Fruit fly (Drosophila melanogaster) whole organism, prepupa: ENCODE data around the gene MstProx.

ENCODE experiments used
- Blimp-1 ChIP-seq: fragments of 200-800 bp; sonication (Bioruptor generic); optimal IDR thresholded peaks from 3 replicates; lab custom pipeline; 2017; ENCODE audit warnings: missing biosample characterization, missing genetic modification characterization, mild to moderate bottlenecking, moderate library complexity, missing genetic modification reagents
- CG10631 ChIP-seq: fragments of 200-800 bp; sonication (Bioruptor generic); optimal IDR thresholded peaks from 2 replicates; lab custom pipeline; 2016; ENCODE audit warnings: missing biosample characterization, missing genetic modification characterization
- CG10669 ChIP-seq: fragments of 200-800 bp; sonication (Bioruptor generic); optimal IDR thresholded peaks from 3 replicates; lab custom pipeline; 2018; ENCODE audit warnings: missing biosample characterization, mild to moderate bottlenecking, missing genetic modification characterization, moderate library complexity
- CG11294 ChIP-seq: fragments of 200-800 bp; sonication (Bioruptor generic); IDR thresholded peaks from 2 replicates; pipeline ENCODE4 v1.3.6; 2022; ENCODE audit warnings: missing biosample characterization, missing genetic modification characterization
- CG11762 ChIP-seq: fragments of 200-800 bp; sonication (Bioruptor generic); optimal IDR thresholded peaks from 3 replicates; lab custom pipeline; 2016; ENCODE audit warnings: missing biosample characterization, missing genetic modification characterization; ENCODE audit not compliant: insufficient read depth
- CG11902 ChIP-seq: fragments of 200-800 bp; sonication (Bioruptor generic); optimal IDR thresholded peaks from 3 replicates; lab custom pipeline; 2016; ENCODE audit warnings: missing biosample characterization, missing genetic modification characterization
- CG15336 ChIP-seq: fragments of 200-800 bp; sonication (Bioruptor generic); IDR thresholded peaks from 2 replicates; pipeline ENCODE4 v1.3.6; 2022; ENCODE audit warnings: missing biosample characterization, missing genetic modification characterization
- CG1621 ChIP-seq: fragments of 200-800 bp; sonication (Bioruptor generic); optimal IDR thresholded peaks from 3 replicates; lab custom pipeline; 2018; ENCODE audit warnings: missing biosample characterization, mild to moderate bottlenecking, missing genetic modification characterization
- CG16779 ChIP-seq: fragments of 200-800 bp; sonication (Bioruptor generic); optimal IDR thresholded peaks from 3 replicates; lab custom pipeline; 2017; ENCODE audit warnings: missing biosample characterization, mild to moderate bottlenecking, missing genetic modification characterization
- CG31627 ChIP-seq: fragments of 200-800 bp; sonication (Bioruptor generic); optimal IDR thresholded peaks from 3 replicates; lab custom pipeline; 2016; ENCODE audit warnings: missing biosample characterization, missing genetic modification characterization
- CG32006 ChIP-seq: fragments of 200-800 bp; sonication (Bioruptor generic); optimal IDR thresholded peaks from 3 replicates; lab custom pipeline; 2017; ENCODE audit warnings: missing biosample characterization, mild to moderate bottlenecking, missing genetic modification characterization
- CG34406 ChIP-seq: fragments of 200-800 bp; sonication (Bioruptor generic); optimal IDR thresholded peaks from 3 replicates; lab custom pipeline; 2016; ENCODE audit warnings: missing biosample characterization, missing genetic modification characterization
- CG3919 ChIP-seq: fragments of 200-800 bp; sonication (Bioruptor generic); optimal IDR thresholded peaks from 3 replicates; lab custom pipeline; 2016; ENCODE audit warnings: missing biosample characterization, missing genetic modification characterization
- CG4318 ChIP-seq: fragments of 200-800 bp; sonication (Bioruptor generic); optimal IDR thresholded peaks from 3 replicates; lab custom pipeline; 2017; ENCODE audit warnings: missing biosample characterization, mild to moderate bottlenecking, missing genetic modification characterization
- CG6163 ChIP-seq: fragments of 200-800 bp; sonication (Bioruptor generic); IDR thresholded peaks from 3 replicates; pipeline ENCODE4 v1.3.6; 2022; ENCODE audit warnings: missing biosample characterization, missing genetic modification characterization
- CG6792 ChIP-seq: fragments of 200-800 bp; sonication (Bioruptor generic); optimal IDR thresholded peaks from 3 replicates; lab custom pipeline; 2016; ENCODE audit warnings: missing biosample characterization, missing genetic modification characterization
- CG6808 ChIP-seq: fragments of 200-800 bp; sonication (Bioruptor generic); optimal IDR thresholded peaks from 3 replicates; lab custom pipeline; 2017; ENCODE audit warnings: missing biosample characterization, missing genetic modification characterization, mild to moderate bottlenecking, moderate library complexity, missing genetic modification reagents
- CG6854 ChIP-seq: fragments of 200-800 bp; sonication (Bioruptor generic); optimal IDR thresholded peaks from 2 replicates; lab custom pipeline; 2017; ENCODE audit warnings: missing biosample characterization, mild to moderate bottlenecking, missing genetic modification characterization
- CG7368 ChIP-seq: fragments of 200-800 bp; sonication (Bioruptor generic); optimal IDR thresholded peaks from 3 replicates; lab custom pipeline; 2016; ENCODE audit warnings: missing biosample characterization, missing genetic modification characterization
- CG8119 ChIP-seq: fragments of 200-800 bp; sonication (Bioruptor generic); IDR thresholded peaks from 3 replicates; pipeline ENCODE4 v1.3.6; 2022; ENCODE audit warnings: missing biosample characterization, missing genetic modification characterization
- CG8319 ChIP-seq: fragments of 200-800 bp; sonication (Bioruptor generic); optimal IDR thresholded peaks from 3 replicates; lab custom pipeline; 2016; ENCODE audit warnings: missing biosample characterization, missing genetic modification characterization
- CG9139 ChIP-seq: fragments of 200-800 bp; sonication (Bioruptor generic); optimal IDR thresholded peaks from 3 replicates; lab custom pipeline; 2017; ENCODE audit warnings: missing biosample characterization, mild to moderate bottlenecking, missing genetic modification characterization
- Eip75B ChIP-seq: fragments of 200-800 bp; sonication (Bioruptor generic); optimal IDR thresholded peaks from 3 replicates; lab custom pipeline; 2016; ENCODE audit warnings: missing biosample characterization, missing genetic modification characterization
- Eip78C ChIP-seq: fragments of 200-800 bp; sonication (Bioruptor generic); peaks from one replicate; lab custom pipeline; 2016; ENCODE audit warnings: missing biosample characterization, missing genetic modification characterization
- Eip93F ChIP-seq: fragments of 200-800 bp; sonication (Bioruptor generic); optimal IDR thresholded peaks from 2 replicates; lab custom pipeline; 2016; ENCODE audit warnings: missing biosample characterization, mild to moderate bottlenecking, missing genetic modification characterization
- Ets21C ChIP-seq: fragments of 200-800 bp; sonication (Bioruptor generic); optimal IDR thresholded peaks from 3 replicates; lab custom pipeline; 2016; ENCODE audit warnings: missing biosample characterization, missing genetic modification characterization
- Ets96B ChIP-seq: fragments of 200-800 bp; optimal IDR thresholded peaks from 2 replicates; lab custom pipeline; 2019; ENCODE audit warnings: missing biosample characterization, mild to moderate bottlenecking, missing genetic modification characterization, moderate library complexity
- Gug ChIP-seq: fragments of 200-800 bp; sonication (Bioruptor generic); IDR thresholded peaks from 2 replicates; pipeline ENCODE4 v1.3.6; 2022; ENCODE audit warnings: missing biosample characterization, missing genetic modification characterization
- Hr38 ChIP-seq: sonication (Bioruptor generic); optimal IDR thresholded peaks from 2 replicates; lab custom pipeline; 2016; ENCODE audit warnings: missing biosample characterization, missing genetic modification characterization
- Hr39 ChIP-seq: fragments of 200-800 bp; sonication (Bioruptor generic); optimal IDR thresholded peaks from 2 replicates; lab custom pipeline; 2016; ENCODE audit warnings: missing biosample characterization, missing genetic modification characterization
- Lpt ChIP-seq: fragments of 200-800 bp; sonication (Bioruptor generic); optimal IDR thresholded peaks from 3 replicates; lab custom pipeline; 2016; ENCODE audit warnings: missing biosample characterization, missing genetic modification characterization
- Met ChIP-seq: fragments of 200-800 bp; sonication (Bioruptor generic); optimal IDR thresholded peaks from 3 replicates; lab custom pipeline; 2016; ENCODE audit warnings: missing biosample characterization, missing genetic modification characterization
- OdsH ChIP-seq: fragments of 200-800 bp; sonication (Bioruptor generic); optimal IDR thresholded peaks from 3 replicates; lab custom pipeline; 2016; ENCODE audit warnings: missing biosample characterization, missing genetic modification characterization
- Smox ChIP-seq: fragments of 200-800 bp; sonication (Bioruptor generic); optimal IDR thresholded peaks from 3 replicates; lab custom pipeline; 2016; ENCODE audit warnings: missing biosample characterization, missing genetic modification characterization
- Sox102F ChIP-seq: fragments of 200-800 bp; sonication (Bioruptor generic); optimal IDR thresholded peaks from 2 replicates; lab custom pipeline; 2016; ENCODE audit warnings: missing biosample characterization, mild to moderate bottlenecking, missing genetic modification characterization
- Sox14 ChIP-seq: fragments of 200-800 bp; sonication (Bioruptor generic); optimal IDR thresholded peaks from 3 replicates; lab custom pipeline; 2016; ENCODE audit warnings: missing biosample characterization, missing genetic modification characterization
- Sox15 ChIP-seq: fragments of 200-800 bp; sonication (Bioruptor generic); optimal IDR thresholded peaks from 3 replicates; lab custom pipeline; 2016; ENCODE audit warnings: missing biosample characterization, missing genetic modification characterization
- achi ChIP-seq: fragments of 200-800 bp; sonication (Bioruptor generic); optimal IDR thresholded peaks from 3 replicates; lab custom pipeline; 2016; ENCODE audit warnings: missing biosample characterization, missing genetic modification characterization
- acj6 ChIP-seq: fragments of 200-800 bp; sonication (Bioruptor generic); optimal IDR thresholded peaks from 3 replicates; lab custom pipeline; 2016; ENCODE audit warnings: missing biosample characterization, missing genetic modification characterization
- cyc ChIP-seq: fragments of 200-800 bp; sonication (Bioruptor generic); optimal IDR thresholded peaks from 3 replicates; lab custom pipeline; 2016; ENCODE audit warnings: missing biosample characterization, missing genetic modification characterization
- dac ChIP-seq: fragments of 200-800 bp; sonication (Bioruptor generic); optimal IDR thresholded peaks from 2 replicates; lab custom pipeline; 2017; ENCODE audit warnings: missing biosample characterization, mild to moderate bottlenecking, missing genetic modification characterization
- dsx ChIP-seq: fragments of 200-800 bp; optimal IDR thresholded peaks from 3 replicates; lab custom pipeline; 2019; ENCODE audit warnings: missing biosample characterization, mild to moderate bottlenecking, missing genetic modification characterization, moderate library complexity; ENCODE audit not compliant: poor library complexity, severe bottlenecking
- esn ChIP-seq: fragments of 200-800 bp; sonication (Bioruptor generic); optimal IDR thresholded peaks from 2 replicates; lab custom pipeline; 2016; ENCODE audit warnings: missing biosample characterization, mild to moderate bottlenecking, missing genetic modification characterization, moderate library complexity
- fd85E ChIP-seq: fragments of 200-800 bp; sonication (Bioruptor generic); optimal IDR thresholded peaks from 3 replicates; lab custom pipeline; 2016; ENCODE audit warnings: missing biosample characterization, missing genetic modification characterization
- lz ChIP-seq: fragments of 200-800 bp; sonication (Bioruptor generic); optimal IDR thresholded peaks from 3 replicates; lab custom pipeline; 2016; ENCODE audit warnings: missing biosample characterization, missing genetic modification characterization
- pdm3 ChIP-seq: fragments of 200-800 bp; sonication (Bioruptor generic); optimal IDR thresholded peaks from 3 replicates; lab custom pipeline; 2016; ENCODE audit warnings: missing biosample characterization, missing genetic modification characterization
- salr ChIP-seq, 2 experiments: fragments of 200-800 bp; sonication (Bioruptor generic); optimal IDR thresholded peaks; 3 replicates each; lab custom pipeline; 2016 to 2018; ENCODE audit warnings: missing biosample characterization in 2 of 2, missing genetic modification characterization in 2 of 2, mild to moderate bottlenecking in 1 of 2
- spab ChIP-seq: fragments of 200-800 bp; sonication (Bioruptor generic); optimal IDR thresholded peaks from 2 replicates; lab custom pipeline; 2017; ENCODE audit warnings: missing biosample characterization, mild to moderate bottlenecking, missing genetic modification characterization, missing genetic modification reagents
- svp ChIP-seq: fragments of 200-800 bp; sonication (Bioruptor generic); peaks from one replicate; lab custom pipeline; 2016; ENCODE audit warnings: missing biosample characterization, missing genetic modification characterization
- topi ChIP-seq: fragments of 200-800 bp; sonication (Bioruptor generic); optimal IDR thresholded peaks from 3 replicates; lab custom pipeline; 2016; ENCODE audit warnings: missing biosample characterization, missing genetic modification characterization
- vri ChIP-seq: fragments of 200-800 bp; sonication (Bioruptor generic); optimal IDR thresholded peaks from 3 replicates; lab custom pipeline; 2016; ENCODE audit warnings: missing biosample characterization, mild to moderate bottlenecking, missing genetic modification characterization

MstProx gene

dm6 chr3R:7330695-7331094, 38.4 kb downstream of the MstProx start (continued):
- TF ChIP-seq Blimp-1: no peak
- peak; percentile 74 for TF ChIP-seq CG15336 (GFP tag; lab: Robert Waterston, UW)
- TF ChIP-seq svp: no peak
- no peak for TF ChIP-seq CG11294 (GFP tag; lab: Robert Waterston, UW)
- no peak for TF ChIP-seq CG16779 (tag; lab: Kevin White, UChicago)

- TF ChIP-seq CG6808 (GFP tag; lab: Kevin White, UChicago): peak; percentile 35
- no peak for TF ChIP-seq Ets21C (GFP tag; lab: Kevin White, UChicago)
- TF ChIP-seq CG1621 (tag; lab: Kevin White, UChicago): no peak
- no peak for TF ChIP-seq fd85E (GFP tag; lab: Kevin White, UChicago)
- TF ChIP-seq CG10669 (GFP tag; lab: Kevin White, UChicago): peak; percentile 13
- TF ChIP-seq Hr39 (GFP tag; lab: Kevin White, UChicago): peak; percentile 45
- TF ChIP-seq CG3919 (GFP tag; lab: Kevin White, UChicago): peak; percentile 28
- no peak for TF ChIP-seq Eip75B (GFP tag; lab: Kevin White, UChicago)
- no peak for TF ChIP-seq Eip93F
- peak; percentile 22 for TF ChIP-seq spab
- TF ChIP-seq achi (GFP tag; lab: Kevin White, UChicago): peak; percentile 32
- peak; percentile 31 for TF ChIP-seq CG31627 (GFP tag; lab: Kevin White, UChicago)
- TF ChIP-seq svp: peak; percentile 83
- no peak for TF ChIP-seq dac (GFP tag; lab: Kevin White, UChicago)
- peak; percentile 27 for TF ChIP-seq Ets96B (tag; lab: Kevin White, UChicago)
- peak; percentile 13 for TF ChIP-seq Lpt
- no peak for TF ChIP-seq Sox15 (GFP tag; lab: Kevin White, UChicago)
- TF ChIP-seq Gug (GFP tag; lab: Robert Waterston, UW): no peak
- no peak for TF ChIP-seq Hr38 (GFP tag; lab: Kevin White, UChicago)
- TF ChIP-seq CG11902 (GFP tag; lab: Kevin White, UChicago): peak; percentile 23
- peak; percentile 39 for TF ChIP-seq CG10631
- peak; percentile 32 for TF ChIP-seq lz (GFP tag; lab: Kevin White, UChicago)
- no peak for TF ChIP-seq CG6854 (GFP tag; lab: Kevin White, UChicago)
- no peak for TF ChIP-seq CG11294 (GFP tag; lab: Robert Waterston, UW)
- no peak for TF ChIP-seq CG16779 (tag; lab: Kevin White, UChicago)
- peak; percentile 64 for TF ChIP-seq Met
- TF ChIP-seq CG9139: no peak
- peak; percentile 5 for TF ChIP-seq CG34406 (GFP tag; lab: Kevin White, UChicago)
- TF ChIP-seq esn (GFP tag; lab: Kevin White, UChicago): peak; percentile 66
- TF ChIP-seq CG6792 (GFP tag; lab: Kevin White, UChicago): peak; percentile 35
- no peak for TF ChIP-seq CG8319 (GFP tag; lab: Kevin White, UChicago)
- no peak for TF ChIP-seq CG11762 (GFP tag; lab: Kevin White, UChicago)
- TF ChIP-seq cyc (GFP tag; lab: Kevin White, UChicago): peak; percentile 26
- TF ChIP-seq Smox (GFP tag; lab: Kevin White, UChicago): peak; percentile 45
- TF ChIP-seq acj6 (GFP tag; lab: Kevin White, UChicago): peak; percentile 36
- peak; percentile 86 for TF ChIP-seq Eip78C
- peak; percentile 41 for TF ChIP-seq pdm3
- TF ChIP-seq CG7368 (GFP tag; lab: Kevin White, UChicago): no peak
- no peak for TF ChIP-seq CG8119
- no peak for TF ChIP-seq CG6163 (GFP tag; lab: Robert Waterston, UW)
- TF ChIP-seq CG4318 (GFP tag; lab: Kevin White, UChicago): peak; percentile 9
- TF ChIP-seq salr (GFP tag; optimal IDR thresholded peaks at IDR 0.05; lab: Kevin White, UChicago): peak in 1 of 2 experiments; percentile 25
- no peak for TF ChIP-seq dsx (GFP tag; lab: Kevin White, UChicago)
- TF ChIP-seq Sox14 (GFP tag; lab: Kevin White, UChicago): peak; percentile 0
- no peak for TF ChIP-seq Sox102F (GFP tag; lab: Kevin White, UChicago)
- peak; percentile 58 for TF ChIP-seq CG32006 (GFP tag; lab: Kevin White, UChicago)
- peak; percentile 45 for TF ChIP-seq topi (GFP tag; lab: Kevin White, UChicago)
- TF ChIP-seq vri: peak; percentile 21
- TF ChIP-seq OdsH: peak; percentile 48
Observed at dm6 chr3R:7326200-7326599, 42.9 kb downstream of the MstProx start.
